Fruit fly (Drosophila melanogaster) whole organism, embryonic: ENCODE data around the gene TpnC25D.

Experiments used
- Bgb ChIP-seq: fragments of 200-800 bp; sonication (Bioruptor generic); IDR thresholded peaks from 2 replicates; pipeline ENCODE4 v1.3.6; 2022; ENCODE audit warnings: missing biosample characterization, missing genetic modification characterization; ENCODE audit not compliant: partially characterized antibody
- Bteb2 ChIP-seq: fragments of 200-800 bp; sonication (Bioruptor generic); optimal IDR thresholded peaks from 2 replicates; lab custom pipeline; 2016; ENCODE audit warnings: missing biosample characterization, missing genetic modification characterization
- CG10462 ChIP-seq: fragments of 200-800 bp; sonication (Bioruptor generic); optimal IDR thresholded peaks from 2 replicates; lab custom pipeline; 2016; ENCODE audit warnings: missing biosample characterization, missing genetic modification characterization
- CG10654 ChIP-seq: fragments of 200-800 bp; sonication (Bioruptor generic); optimal IDR thresholded peaks from 2 replicates; lab custom pipeline; 2016; ENCODE audit warnings: missing biosample characterization, missing genetic modification characterization
- CG11723 ChIP-seq: fragments of 200-800 bp; sonication (Bioruptor generic); optimal IDR thresholded peaks from 2 replicates; lab custom pipeline; 2017; ENCODE audit warnings: missing biosample characterization, mild to moderate bottlenecking, missing genetic modification characterization
- CG12744 ChIP-seq: fragments of 200-800 bp; sonication (Bioruptor generic); optimal IDR thresholded peaks from 2 replicates; lab custom pipeline; 2016; ENCODE audit warnings: missing biosample characterization, missing genetic modification characterization
- CG13424 ChIP-seq: fragments of 200-800 bp; sonication (Bioruptor generic); optimal IDR thresholded peaks from 2 replicates; lab custom pipeline; 2019; ENCODE audit warnings: missing biosample characterization, mild to moderate bottlenecking, missing genetic modification characterization, moderate library complexity
- CG17802 ChIP-seq: fragments of 200-800 bp; sonication (Bioruptor generic); optimal IDR thresholded peaks from 2 replicates; lab custom pipeline; 2018; ENCODE audit warnings: missing biosample characterization, mild to moderate bottlenecking, missing genetic modification characterization, moderate library complexity
- CG18262 ChIP-seq: fragments of 200-800 bp; optimal IDR thresholded peaks from 3 replicates; lab custom pipeline; 2019; ENCODE audit warnings: missing biosample characterization, mild to moderate bottlenecking, missing genetic modification characterization, moderate library complexity
- CG18764 ChIP-seq: fragments of 200-800 bp; sonication (Bioruptor generic); optimal IDR thresholded peaks from 3 replicates; lab custom pipeline; 2016; ENCODE audit warnings: missing biosample characterization, missing genetic modification characterization
- CG3163 ChIP-seq: fragments of 200-800 bp; sonication (Bioruptor generic); optimal IDR thresholded peaks from 3 replicates; lab custom pipeline; 2016; ENCODE audit warnings: missing biosample characterization, missing genetic modification characterization
- CG33213 ChIP-seq: fragments of 200-800 bp; sonication (Bioruptor generic); optimal IDR thresholded peaks from 3 replicates; lab custom pipeline; 2016; ENCODE audit warnings: missing biosample characterization, missing genetic modification characterization
- CG4424 ChIP-seq: fragments of 200-800 bp; sonication (Bioruptor generic); optimal IDR thresholded peaks from 3 replicates; lab custom pipeline; 2016; ENCODE audit warnings: missing biosample characterization, missing genetic modification characterization
- CG4617 ChIP-seq: fragments of 200-800 bp; sonication (Bioruptor generic); optimal IDR thresholded peaks from 3 replicates; lab custom pipeline; 2016; ENCODE audit warnings: missing biosample characterization, missing genetic modification characterization, borderline replicate concordance
- CG4730 ChIP-seq: fragments of 200-800 bp; sonication (Bioruptor generic); IDR thresholded peaks from 2 replicates; pipeline ENCODE4 v1.3.6; 2022; ENCODE audit warnings: missing biosample characterization, missing genetic modification characterization
- CG5180 ChIP-seq: fragments of 200-800 bp; sonication (Bioruptor generic); optimal IDR thresholded peaks from 3 replicates; lab custom pipeline; 2017; ENCODE audit warnings: missing biosample characterization, missing genetic modification characterization, mild to moderate bottlenecking, moderate library complexity, missing genetic modification reagents
- CG8388 ChIP-seq: fragments of 200-800 bp; sonication (Bioruptor generic); optimal IDR thresholded peaks from 2 replicates; lab custom pipeline; 2019; ENCODE audit warnings: missing biosample characterization, mild to moderate bottlenecking, missing genetic modification characterization, moderate library complexity
- CG9215 ChIP-seq: fragments of 200-800 bp; sonication (Bioruptor generic); IDR thresholded peaks from 2 replicates; pipeline ENCODE4 v1.3.6; 2022; ENCODE audit warnings: missing biosample characterization, missing genetic modification characterization
- CG9437 ChIP-seq: fragments of 200-800 bp; sonication (Bioruptor generic); optimal IDR thresholded peaks from 2 replicates; lab custom pipeline; 2018; ENCODE audit warnings: missing biosample characterization, mild to moderate bottlenecking, missing genetic modification characterization
- CG9797 ChIP-seq: fragments of 200-800 bp; sonication (Bioruptor generic); optimal IDR thresholded peaks from 3 replicates; lab custom pipeline; 2018; ENCODE audit warnings: missing biosample characterization, mild to moderate bottlenecking, missing genetic modification characterization
- Camta ChIP-seq: fragments of 200-800 bp; sonication (Bioruptor generic); optimal IDR thresholded peaks from 2 replicates; lab custom pipeline; 2016; ENCODE audit warnings: missing biosample characterization, missing genetic modification characterization
- CkIIα-i1 ChIP-seq: fragments of 200-800 bp; sonication (Bioruptor generic); IDR thresholded peaks from 2 replicates; pipeline ENCODE4 v1.3.6; 2022; ENCODE audit warnings: missing biosample characterization, missing genetic modification characterization
- D19A ChIP-seq: fragments of 200-800 bp; optimal IDR thresholded peaks from 3 replicates; lab custom pipeline; 2019; ENCODE audit warnings: missing biosample characterization, mild to moderate bottlenecking, missing genetic modification characterization, moderate library complexity
- Dll ChIP-seq: fragments of 200-800 bp; sonication (Bioruptor generic); IDR thresholded peaks from 4 replicates; pipeline ENCODE4 v1.3.6; 2022; ENCODE audit warnings: missing biosample characterization, missing genetic modification characterization; ENCODE audit not compliant: partially characterized antibody
- Doc3 ChIP-seq: fragments of 200-800 bp; sonication (Bioruptor generic); IDR thresholded peaks from 3 replicates; pipeline ENCODE4 v1.3.6; 2022; ENCODE audit warnings: missing biosample characterization, missing genetic modification characterization; ENCODE audit not compliant: partially characterized antibody
- HLH3B ChIP-seq: fragments of 200-800 bp; sonication (Bioruptor generic); IDR thresholded peaks from 2 replicates; pipeline ENCODE4 v1.3.6; 2022; ENCODE audit warnings: missing biosample characterization, missing genetic modification characterization
- HmgD ChIP-seq: fragments of 200-800 bp; sonication (Bioruptor generic); optimal IDR thresholded peaks from 3 replicates; lab custom pipeline; 2016; ENCODE audit warnings: missing biosample characterization, missing genetic modification characterization
- Oaz ChIP-seq: fragments of 200-800 bp; sonication (Bioruptor generic); IDR thresholded peaks from 2 replicates; pipeline ENCODE4 v1.3.6; 2022; ENCODE audit warnings: missing biosample characterization, missing genetic modification characterization
- Usf ChIP-seq: fragments of 200-800 bp; sonication (Bioruptor generic); optimal IDR thresholded peaks from 2 replicates; lab custom pipeline; 2017; ENCODE audit warnings: missing genotype, missing biosample characterization, missing genetic modification characterization
- ab ChIP-seq: fragments of 200-800 bp; sonication (Bioruptor generic); optimal IDR thresholded peaks from 2 replicates; lab custom pipeline; 2016; ENCODE audit warnings: missing biosample characterization, missing genetic modification characterization
- aop ChIP-seq: fragments of 200-800 bp; sonication (Bioruptor generic); IDR thresholded peaks from 2 replicates; pipeline ENCODE4 v1.3.6; 2022; ENCODE audit warnings: missing biosample characterization, missing genetic modification characterization
- bigmax ChIP-seq: fragments of 200-800 bp; sonication (Bioruptor generic); optimal IDR thresholded peaks from 2 replicates; lab custom pipeline; 2018; ENCODE audit warnings: missing biosample characterization, mild to moderate bottlenecking, missing genetic modification characterization
- caup ChIP-seq: fragments of 200-800 bp; sonication (Bioruptor generic); optimal IDR thresholded peaks from 3 replicates; lab custom pipeline; 2017; ENCODE audit warnings: missing biosample characterization, mild to moderate bottlenecking, missing genetic modification characterization, moderate library complexity; ENCODE audit not compliant: severe bottlenecking
- chn ChIP-seq: fragments of 200-800 bp; sonication (Bioruptor generic); optimal IDR thresholded peaks from 2 replicates; lab custom pipeline; 2016; ENCODE audit warnings: missing biosample characterization, missing genetic modification characterization
- dysf ChIP-seq: fragments of 200-800 bp; sonication (Bioruptor generic); IDR thresholded peaks from 3 replicates; pipeline ENCODE4 v1.3.6; 2022; ENCODE audit warnings: missing biosample characterization, missing genetic modification characterization
- emc ChIP-seq: fragments of 200-800 bp; sonication (Bioruptor generic); optimal IDR thresholded peaks from 2 replicates; lab custom pipeline; 2016; ENCODE audit warnings: missing biosample characterization, missing genetic modification characterization
- gsb ChIP-seq: fragments of 200-800 bp; sonication (Bioruptor generic); IDR thresholded peaks from 2 replicates; pipeline ENCODE4 v1.3.6; 2022; ENCODE audit warnings: missing biosample characterization, missing genetic modification characterization
- gsb-n ChIP-seq: fragments of 200-800 bp; sonication (Bioruptor generic); optimal IDR thresholded peaks from 3 replicates; lab custom pipeline; 2018; ENCODE audit warnings: missing biosample characterization, mild to moderate bottlenecking, missing genetic modification characterization
- lmd ChIP-seq: fragments of 200-800 bp; sonication (Bioruptor generic); IDR thresholded peaks from 2 replicates; pipeline ENCODE4 v1.3.6; 2022; ENCODE audit warnings: missing biosample characterization, missing genetic modification characterization
- lola ChIP-seq, 3 experiments: fragments of >200 bp in 2 of 3; fragments of 200-800 bp in 1 of 3; sonication (Bioruptor generic) in 1 of 3; optimal IDR thresholded peaks; 2 replicates each; lab custom pipeline; 2017 to 2019; ENCODE audit warnings: missing biosample characterization in 3 of 3, missing genetic modification characterization in 3 of 3, mild to moderate bottlenecking in 1 of 3, moderate library complexity in 1 of 3
- nerfin-1 ChIP-seq: fragments of 200-800 bp; sonication (Bioruptor generic); optimal IDR thresholded peaks from 3 replicates; lab custom pipeline; 2019; ENCODE audit warnings: missing biosample characterization, mild to moderate bottlenecking, missing genetic modification characterization, moderate library complexity
- otp ChIP-seq: fragments of 200-800 bp; sonication (Bioruptor generic); IDR thresholded peaks from 3 replicates; pipeline ENCODE4, ENCODE4 v1.3.6; 2022; ENCODE audit warnings: missing biosample characterization, missing genetic modification characterization
- pho ChIP-seq: fragments of 200-800 bp; sonication (Bioruptor generic); optimal IDR thresholded peaks from 2 replicates; lab custom pipeline; 2016; ENCODE audit warnings: missing biosample characterization, missing genetic modification characterization
- schlank ChIP-seq: fragments of 200-800 bp; sonication (Bioruptor generic); optimal IDR thresholded peaks from 2 replicates; lab custom pipeline; 2018; ENCODE audit warnings: missing biosample characterization, mild to moderate bottlenecking, missing genetic modification characterization
- sim ChIP-seq: fragments of 200-800 bp; sonication (Bioruptor generic); IDR thresholded peaks from 2 replicates; pipeline ENCODE4 v1.3.6; 2022; ENCODE audit warnings: missing biosample characterization, missing genetic modification characterization
- slp2 ChIP-seq: fragments of 200-800 bp; sonication (Bioruptor generic); optimal IDR thresholded peaks from 2 replicates; lab custom pipeline; 2016; ENCODE audit warnings: missing biosample characterization, missing genetic modification characterization
- tap ChIP-seq: fragments of 200-800 bp; optimal IDR thresholded peaks from 3 replicates; lab custom pipeline; 2019; ENCODE audit warnings: missing biosample characterization, mild to moderate bottlenecking, missing genetic modification characterization, moderate library complexity
- tio ChIP-seq: fragments of 200-800 bp; sonication (Bioruptor generic); optimal IDR thresholded peaks from 2 replicates; lab custom pipeline; 2017; ENCODE audit warnings: missing biosample characterization, missing genetic modification characterization, inconsistent platforms
- tup ChIP-seq: fragments of 200-800 bp; sonication (Bioruptor generic); optimal IDR thresholded peaks from 2 replicates; lab custom pipeline; 2016; ENCODE audit warnings: missing biosample characterization, mild to moderate bottlenecking, missing genetic modification characterization, moderate library complexity
- vnd ChIP-seq: fragments of 200-800 bp; sonication (Bioruptor generic); IDR thresholded peaks from 3 replicates; pipeline ENCODE4 v1.3.6; 2022; ENCODE audit warnings: missing biosample characterization, missing genetic modification characterization; ENCODE audit not compliant: partially characterized antibody

Gene TpnC25D

dm6 chr2L:5242194-5242914, 25.9 kb downstream of the TpnC25D start (continued):
- TF ChIP-seq CG11723 (no peak), Bgb (GFP tag; lab: Robert Waterston, UW) (no peak), CG8388 (GFP tag; lab: Kevin White, UChicago) (no peak), CG4730 (no peak), chn (GFP tag; lab: Kevin White, UChicago) (no peak), caup (GFP tag; lab: Kevin White, UChicago) (peak; percentile 23), lmd (GFP tag; lab: Robert Waterston, UW) (no peak), CG13424 (no peak), tup (GFP tag; lab: Kevin White, UChicago) (no peak), otp (GFP tag; lab: Robert Waterston, UW) (no peak), sim (GFP tag; lab: Robert Waterston, UW) (no peak), dysf (GFP tag; lab: Robert Waterston, UW) (peak; percentile 42; the same call in 1 of the 3 replicates), HLH3B (GFP tag; lab: Robert Waterston, UW) (no peak), CG3163 (GFP tag; lab: Kevin White, UChicago) (no peak), nerfin-1 (tag; lab: Kevin White, UChicago) (no peak), gsb-n (tag; lab: Kevin White, UChicago) (no peak), CG9437 (peak; percentile 3), ab (GFP tag; lab: Kevin White, UChicago) (no peak), Bteb2 (no peak), Camta (GFP tag; lab: Kevin White, UChicago) (no peak), Dll (GFP tag; lab: Robert Waterston, UW) (no peak), Doc3 (GFP tag; lab: Robert Waterston, UW) (no peak), CG9215 (GFP tag; lab: Robert Waterston, UW) (no peak), CG18764 (GFP tag; lab: Kevin White, UChicago) (no peak), tio (no peak), Usf (GFP tag; lab: Kevin White, UChicago) (no peak), lola (GFP tag; optimal IDR thresholded peaks at IDR 0.05; lab: Kevin White, UChicago) (no peak), aop (GFP tag; lab: Robert Waterston, UW) (no peak), CG12744 (no peak), CG4424 (GFP tag; lab: Kevin White, UChicago) (peak; percentile 17), HmgD (GFP tag; lab: Kevin White, UChicago) (no peak), tap (tag; lab: Kevin White, UChicago) (no peak), CG17802 (tag; lab: Kevin White, UChicago) (no peak), CG10462 (GFP tag; lab: Kevin White, UChicago) (no peak), vnd (GFP tag; lab: Robert Waterston, UW) (no peak), Oaz (GFP tag; lab: Robert Waterston, UW) (no peak), schlank (tag; lab: Kevin White, UChicago) (no peak), bigmax (GFP tag; lab: Kevin White, UChicago) (no peak), CG18262 (tag; lab: Kevin White, UChicago) (no peak), CG5180 (GFP tag; lab: Kevin White, UChicago) (no peak), CkIIα-i1 (no peak), pho (GFP tag; lab: Kevin White, UChicago) (no peak), CG9797 (GFP tag; lab: Kevin White, UChicago) (no peak), D19A (tag; lab: Kevin White, UChicago) (no peak), CG4617 (GFP tag; lab: Kevin White, UChicago) (no peak), slp2 (GFP tag; lab: Kevin White, UChicago) (no peak), gsb (no peak), emc (GFP tag; lab: Kevin White, UChicago) (no peak), CG10654 (GFP tag; lab: Kevin White, UChicago) (no peak), CG33213 (GFP tag; lab: Kevin White, UChicago) (no peak)
